Worm (Caenorhabditis elegans): ENCODE results near the gene grd-5.

grd-5 gene

ce11 chrV:8662056-8663006, 43.5 kb downstream of the grd-5 start:
- TF ChIP-seq fos-1 (tag; optimal IDR thresholded peaks at IDR 0.05) (no peak), nhr-23 (tag; optimal IDR thresholded peaks at IDR 0.05) (peak; percentile 57), aly-2 (tag; optimal IDR thresholded peaks at IDR 0.05) (no peak), lin-15B (tag; optimal IDR thresholded peaks at IDR 0.05) (no peak), nhr-28 (tag; optimal IDR thresholded peaks at IDR 0.05) (no peak), snpc-4 (tag; optimal IDR thresholded peaks at IDR 0.05) (no peak), nhr-11 (tag; optimal IDR thresholded peaks at IDR 0.05) (no peak), fkh-2 (tag; optimal IDR thresholded peaks at IDR 0.05) (no peak), nfya-1 (tag; optimal IDR thresholded peaks at IDR 0.05; ENCODE audit: insufficient read depth) (peak; percentile 7), ztf-11 (tag; optimal IDR thresholded peaks at IDR 0.05) (no peak), nhr-77 (tag; optimal IDR thresholded peaks at IDR 0.05) (no peak), nhr-43 (tag; optimal IDR thresholded peaks at IDR 0.05; ENCODE audit: poor library complexity, severe bottlenecking) (peak; percentile 54), hmg-11 (tag; optimal IDR thresholded peaks at IDR 0.05) (no peak), lin-39 (tag; optimal IDR thresholded peaks at IDR 0.05) (no peak), ceh-28 (tag; optimal IDR thresholded peaks at IDR 0.05) (no peak), unc-62 (GFP tag; optimal IDR thresholded peaks at IDR 0.05) (peak; percentile 37), unc-39 (tag; optimal IDR thresholded peaks at IDR 0.05) (no peak), nhr-25 (tag; optimal IDR thresholded peaks at IDR 0.05) (peak; percentile 93), nhr-237 (tag; optimal IDR thresholded peaks at IDR 0.05) (no peak), ceh-16 (tag; optimal IDR thresholded peaks at IDR 0.05) (no peak), fkh-10 (GFP tag; optimal IDR thresholded peaks at IDR 0.05) (no peak), elt-2 (tag; optimal IDR thresholded peaks at IDR 0.05) (no peak), egl-5 (tag; optimal IDR thresholded peaks at IDR 0.05) (no peak), ZK546.5 (tag; optimal IDR thresholded peaks at IDR 0.05) (no peak), mml-1 (tag; optimal IDR thresholded peaks at IDR 0.05) (no peak), nhr-12 (tag; optimal IDR thresholded peaks at IDR 0.05) (no peak), ztf-4 (tag; optimal IDR thresholded peaks at IDR 0.05) (no peak), ama-1 (optimal IDR thresholded peaks at IDR 0.05) (no peak), elt-3 (tag; optimal IDR thresholded peaks at IDR 0.05) (no peak), eor-1 (tag; optimal IDR thresholded peaks at IDR 0.05) (no peak), pqm-1 (tag; optimal IDR thresholded peaks at IDR 0.05) (peak; percentile 60), nhr-76 (tag; optimal IDR thresholded peaks at IDR 0.05) (no peak), ceh-82 (tag; optimal IDR thresholded peaks at IDR 0.05) (no peak), lsy-12 (tag; optimal IDR thresholded peaks at IDR 0.05) (peak; percentile 36), elt-1 (tag; optimal IDR thresholded peaks at IDR 0.05) (peak; percentile 46)

ce11 chrV:8663023-8663422, 44.2 kb downstream of the grd-5 start:
- TF ChIP-seq elt-3 (tag; optimal IDR thresholded peaks at IDR 0.05) (no peak), tbx-2 (tag; optimal IDR thresholded peaks at IDR 0.05) (peak; percentile 66), lin-15B (tag; optimal IDR thresholded peaks at IDR 0.05) (no peak), daf-12 (tag; optimal IDR thresholded peaks at IDR 0.05) (no peak), lin-39 (tag; optimal IDR thresholded peaks at IDR 0.05) (peak; percentile 66), eor-1 (tag; optimal IDR thresholded peaks at IDR 0.05) (no peak), ztf-11 (tag; optimal IDR thresholded peaks at IDR 0.05) (no peak), nhr-43 (tag; optimal IDR thresholded peaks at IDR 0.05; ENCODE audit: poor library complexity, severe bottlenecking) (no peak), nhr-28 (tag; optimal IDR thresholded peaks at IDR 0.05) (no peak), sea-2 (GFP tag; optimal IDR thresholded peaks at IDR 0.05) (no peak), snpc-4 (tag; optimal IDR thresholded peaks at IDR 0.05) (peak; percentile 15), R02D3.7 (tag; optimal IDR thresholded peaks at IDR 0.05) (no peak), nhr-25 (tag; optimal IDR thresholded peaks at IDR 0.05) (no peak), aly-2 (tag; optimal IDR thresholded peaks at IDR 0.05) (no peak), fkh-2 (tag; optimal IDR thresholded peaks at IDR 0.05) (no peak), nhr-77 (tag; optimal IDR thresholded peaks at IDR 0.05) (no peak), ceh-16 (tag; optimal IDR thresholded peaks at IDR 0.05) (no peak), nhr-76 (tag; optimal IDR thresholded peaks at IDR 0.05) (no peak), nfya-1 (tag; optimal IDR thresholded peaks at IDR 0.05; ENCODE audit: insufficient read depth) (peak; percentile 56), nhr-67 (tag; optimal IDR thresholded peaks at IDR 0.05) (no peak), pha-4 (tag; optimal IDR thresholded peaks at IDR 0.05) (no peak), zag-1 (tag; optimal IDR thresholded peaks at IDR 0.05) (no peak), egl-5 (tag; optimal IDR thresholded peaks at IDR 0.05) (no peak), hmg-11 (tag; optimal IDR thresholded peaks at IDR 0.05) (peak; percentile 9)

All from whole organism, L3 larva.